ENCODE assay signal across 1 fruit fly cellular context in the genomic region with DNA sequence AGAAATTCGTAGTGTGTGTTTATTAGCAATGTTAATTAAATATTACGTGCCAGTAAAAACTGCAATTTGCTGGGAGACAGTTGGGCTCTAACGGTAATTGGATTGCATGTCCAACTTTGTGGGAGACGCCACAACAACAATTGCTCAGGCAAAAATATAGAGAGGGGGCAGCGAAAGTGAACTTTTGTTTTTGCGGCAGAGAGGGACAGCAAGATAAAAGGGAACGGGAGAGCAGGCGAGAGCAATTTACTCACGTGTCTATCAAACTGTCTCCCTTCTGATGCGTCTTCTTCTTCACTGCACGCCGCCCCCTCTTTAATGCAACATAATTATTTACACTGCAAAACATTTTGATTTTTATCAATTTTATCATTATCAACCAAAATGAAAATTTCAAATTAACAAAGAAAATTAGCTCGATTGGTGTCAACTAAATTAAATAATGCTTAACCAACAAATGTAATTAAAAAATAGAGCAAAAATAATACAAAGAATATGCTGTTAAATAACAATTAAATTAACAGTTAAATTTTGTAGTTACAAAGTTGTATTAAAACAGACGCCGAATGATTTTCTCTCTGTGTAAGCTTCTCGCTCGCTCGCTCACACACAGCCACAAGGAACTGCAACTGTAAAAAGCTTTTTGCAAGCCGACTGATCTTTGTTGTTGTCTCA.
A peak's percentile ranks its signal among the peaks of the same experiment; 100 is the strongest.
TF ChIP-seq lines count a peak whose summit lies in the region.

No protein-coding gene starts in this region.

TF ChIP-seq in whole organism, embryonic, 481 proteins besides CTCF, POLR2A, EP300 and RAD21 (continued from another document):
- TF ChIP-seq E2f2 (GFP tag; IDR thresholded peaks at IDR 0.05; lab: Robert Waterston, UW) (peak; percentile 36; the same call in 1 of the 2 replicates), D19B (GFP tag; optimal IDR thresholded peaks at IDR 0.05; lab: Kevin White, UChicago) (peak; percentile 33), pnt (GFP tag; optimal IDR thresholded peaks at IDR 0.05; lab: Kevin White, UChicago) (peak; percentile 23), CG18476 (GFP tag; optimal IDR thresholded peaks at IDR 0.05; lab: Kevin White, UChicago) (peak; percentile 66), dan (GFP tag; IDR thresholded peaks at IDR 0.05; lab: Robert Waterston, UW) (no peak; the same call in 1 of the 2 replicates), CG17802 (tag; optimal IDR thresholded peaks at IDR 0.05; lab: Kevin White, UChicago) (peak; percentile 64), CG8388 (GFP tag; optimal IDR thresholded peaks at IDR 0.05; lab: Kevin White, UChicago) (peak; percentile 84), CG14710 (tag; optimal IDR thresholded peaks at IDR 0.05; lab: Kevin White, UChicago) (peak; percentile 95), CG11723 (GFP tag; optimal IDR thresholded peaks at IDR 0.05; lab: Kevin White, UChicago) (peak; percentile 60), Chrac-16 (GFP tag; optimal IDR thresholded peaks at IDR 0.05; lab: Kevin White, UChicago) (peak; percentile 62), toy (GFP tag; IDR thresholded peaks at IDR 0.05; lab: Robert Waterston, UW) (no peak), CG31224 (GFP tag; IDR thresholded peaks at IDR 0.05; lab: Robert Waterston, UW) (0 out of 2 replicates have a peak, but pooled peaks have one; percentile 46), CrebB (tag; optimal IDR thresholded peaks at IDR 0.05; lab: Kevin White, UChicago) (no peak), ato (GFP tag; IDR thresholded peaks at IDR 0.05; lab: Robert Waterston, UW; ENCODE audit: partially characterized antibody) (no peak), ab (GFP tag; optimal IDR thresholded peaks at IDR 0.05; lab: Kevin White, UChicago) (no peak), CG11504 (tag; optimal IDR thresholded peaks at IDR 0.05; lab: Kevin White, UChicago) (peak; percentile 95), Six4 (GFP tag; optimal IDR thresholded peaks at IDR 0.05; lab: Kevin White, UChicago) (peak; percentile 83), sc (optimal IDR thresholded peaks at IDR 0.05; lab: Kevin White, UChicago) (no peak), sc (GFP tag; optimal IDR thresholded peaks at IDR 0.05; lab: Kevin White, UChicago) (peak; percentile 69), CG3838 (GFP tag; optimal IDR thresholded peaks at IDR 0.05; lab: Kevin White, UChicago) (peak; percentile 22)
